Worm (Caenorhabditis elegans): ENCODE results near the gene lys-8.

The lys-8 gene

ce11 chrII:5633453-5633852 is 47.5 kb downstream of the lys-8 start (continued):
- TF ChIP-seq blmp-1 (tag; optimal IDR thresholded peaks at IDR 0.05) (peak; percentile 12), lsy-2 (tag; optimal IDR thresholded peaks at IDR 0.05) (peak in 1 of 2 experiments; percentile 52)

DNA sequence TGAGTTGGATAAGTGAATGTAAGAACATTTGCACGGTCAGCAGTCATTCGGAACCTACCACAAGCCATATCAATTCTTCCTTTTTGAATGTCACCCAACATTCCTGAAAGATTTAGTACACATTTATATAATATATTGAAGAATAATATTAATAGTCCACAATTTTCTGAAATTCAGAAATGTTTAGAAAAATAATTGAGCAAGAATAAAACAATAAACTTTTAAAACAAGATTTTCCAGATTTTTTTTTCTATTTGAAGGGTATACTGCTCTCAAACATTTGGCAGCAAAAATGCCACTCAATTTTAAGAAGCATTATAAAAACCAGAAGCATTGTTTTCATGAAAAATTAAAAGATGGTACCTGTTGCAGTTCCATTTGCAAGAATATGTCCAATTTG is 50.8 kb downstream of the lys-8 start, which contains the start of gene F59E12.8:
Gene F59E12.8 (minus strand): TSS at position 101 of the 400 bp plus-strand sequence.
- TF ChIP-seq F16B12.6 (tag; optimal IDR thresholded peaks at IDR 0.05) (no peak), ceh-82 (tag; optimal IDR thresholded peaks at IDR 0.05) (no peak), swsn-7 (tag; optimal IDR thresholded peaks at IDR 0.05) (no peak), snpc-4 (tag; optimal IDR thresholded peaks at IDR 0.05) (no peak), nhr-76 (tag; optimal IDR thresholded peaks at IDR 0.05) (no peak), tlp-1 (tag; optimal IDR thresholded peaks at IDR 0.05) (no peak), xbp-1 (tag; optimal IDR thresholded peaks at IDR 0.05) (no peak), skn-1 (tag; optimal IDR thresholded peaks at IDR 0.05) (no peak)
